Worm (Caenorhabditis elegans) whole organism, early embryonic: Measurements from ENCODE around the gene pals-22.

Experiments
- F13C5.2 ChIP-seq: sonication (generic microtip); optimal IDR thresholded peaks from 2 replicates; lab custom pipeline; 2017; ENCODE audit warnings: mild to moderate bottlenecking, missing genetic modification characterization, inconsistent platforms, missing compliant biosample characterization
- aly-1 ChIP-seq: sonication (generic microtip); optimal IDR thresholded peaks from 2 replicates; lab custom pipeline; 2016; ENCODE audit warnings: missing genetic modification characterization, missing compliant biosample characterization
- ama-1 ChIP-seq: fragments of 150-350 bp; optimal IDR thresholded peaks from 2 replicates; lab custom pipeline; 2014
- ceh-13 ChIP-seq: fragments of 200-800 bp; sonication (Bioruptor generic); optimal IDR thresholded peaks from 2 replicates; lab custom pipeline; 2018; ENCODE audit warnings: mild to moderate bottlenecking, missing genetic modification characterization, missing compliant biosample characterization
- ceh-36 ChIP-seq: sonication (generic microtip); optimal IDR thresholded peaks from 2 replicates; lab custom pipeline; 2016; ENCODE audit warnings: missing genetic modification characterization, inconsistent platforms, missing compliant biosample characterization
- ets-7 ChIP-seq: sonication (generic microtip); optimal IDR thresholded peaks from 2 replicates; lab custom pipeline; 2016; ENCODE audit warnings: missing genotype, missing genetic modification characterization, missing compliant biosample characterization
- flt-1 ChIP-seq: fragments of 200-800 bp; sonication (Bioruptor generic); IDR thresholded peaks from 2 replicates; pipeline ENCODE4 v1.3.6; 2022; ENCODE audit warnings: missing genetic modification characterization, missing compliant biosample characterization
- hmg-4 ChIP-seq: fragments of 200-800 bp; sonication (Bioruptor generic); optimal IDR thresholded peaks from 2 replicates; lab custom pipeline; 2018; ENCODE audit warnings: mild to moderate bottlenecking, missing genetic modification characterization, missing compliant biosample characterization
- hnd-1 ChIP-seq: sonication (generic microtip); optimal IDR thresholded peaks from 2 replicates; lab custom pipeline; 2016; ENCODE audit warnings: missing genetic modification characterization, missing compliant biosample characterization
- pes-1 ChIP-seq: fragments of 200-800 bp; sonication (Bioruptor generic); IDR thresholded peaks from 2 replicates; pipeline ENCODE4 v1.3.6; 2022; ENCODE audit warnings: missing genetic modification reagents, missing genetic modification characterization, missing compliant biosample characterization
- scrt-1 ChIP-seq: fragments of 200-800 bp; sonication (Bioruptor generic); IDR thresholded peaks from 2 replicates; pipeline ENCODE4 v1.3.6; 2022; ENCODE audit warnings: missing genetic modification characterization, missing compliant biosample characterization
- sea-1 ChIP-seq: fragments of 200-800 bp; sonication (Bioruptor generic); conservative IDR thresholded peaks from 2 replicates; pipeline ENCODE4 v1.3.6; 2022; ENCODE audit warnings: missing genetic modification characterization, missing compliant biosample characterization
- tbx-11 ChIP-seq: fragments of 200-800 bp; sonication (Bioruptor generic); IDR thresholded peaks from 2 replicates; pipeline ENCODE4 v1.3.6; 2022; ENCODE audit warnings: missing genetic modification characterization, missing compliant biosample characterization
- tbx-37 ChIP-seq: fragments of 200-800 bp; sonication (Bioruptor generic); conservative IDR thresholded peaks from 2 replicates; pipeline ENCODE4 v1.3.6; 2022; ENCODE audit warnings: missing genetic modification reagents, missing genetic modification characterization, missing compliant biosample characterization

DNA sequence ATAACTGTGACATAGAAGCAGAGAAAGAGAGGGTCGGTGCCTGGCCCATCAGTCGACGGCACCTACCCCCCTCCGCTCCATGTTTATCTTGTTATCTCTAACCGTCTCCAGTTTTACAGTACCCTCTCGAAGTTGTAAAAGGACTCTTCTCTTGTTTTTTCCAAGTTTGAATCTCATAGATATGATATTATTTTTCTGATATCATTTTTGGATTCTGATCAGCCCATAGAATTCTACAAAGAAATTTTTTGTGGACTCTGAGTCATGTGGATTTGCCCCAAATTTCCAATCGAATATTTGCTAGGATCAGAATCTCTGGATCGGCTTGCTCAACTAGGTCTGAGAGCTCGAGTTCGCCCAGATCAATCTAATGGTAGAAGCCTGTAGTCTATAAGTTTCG lies 17.6 kb upstream of the pals-22 start, which contains the start of gene C29F9.6:
- no peak for TF ChIP-seq hmg-4
- TF ChIP-seq ama-1: no peak
- TF ChIP-seq flt-1 (GFP tag; lab: Robert Waterston, UW): no peak
- TF ChIP-seq scrt-1 (GFP tag; lab: Robert Waterston, UW): no peak
- TF ChIP-seq ets-7 (tag; lab: Kevin White, UChicago): no peak
- TF ChIP-seq ceh-13 (GFP tag; lab: Kevin White, UChicago): no peak
- TF ChIP-seq ceh-36 (tag; lab: Kevin White, UChicago): no peak
- no peak for TF ChIP-seq F13C5.2 (tag; lab: Kevin White, UChicago)
- no peak for TF ChIP-seq tbx-11
- no peak for TF ChIP-seq tbx-37 (GFP tag; lab: Robert Waterston, UW)
- no peak for TF ChIP-seq aly-1 (tag; lab: Kevin White, UChicago)
- TF ChIP-seq pes-1: no peak
- TF ChIP-seq sea-1 (GFP tag; lab: Robert Waterston, UW): no peak
- no peak for TF ChIP-seq hnd-1
